Worm (Caenorhabditis elegans) whole organism, midembryonic: ENCODE measurements around the gene Y51H4A.938.
"Not testable (repeated sequence)": the region's sequence is repeated elsewhere in the genome, so short reads cannot be mapped to it uniquely, and the experiment has no call there.

ENCODE experiments used
- T22C8.4 ChIP-seq: fragments of 200-800 bp; sonication (Bioruptor generic); IDR thresholded peaks from 2 replicates; pipeline ENCODE4 v1.3.6; 2022; ENCODE audit warnings: missing genetic modification characterization, missing compliant biosample characterization
- klf-2 ChIP-seq: fragments of 200-800 bp; sonication (Bioruptor generic); conservative IDR thresholded peaks from 2 replicates; pipeline ENCODE4 v1.3.6; 2022; ENCODE audit warnings: missing genetic modification reagents, missing genetic modification characterization, missing compliant biosample characterization
- tab-1 ChIP-seq: fragments of 200-800 bp; sonication (Bioruptor generic); IDR thresholded peaks from 2 replicates; pipeline ENCODE4 v1.3.6; 2022; ENCODE audit warnings: missing genetic modification characterization, missing compliant biosample characterization
- ztf-29 ChIP-seq: fragments of 200-800 bp; sonication (Bioruptor generic); IDR thresholded peaks from 2 replicates; pipeline ENCODE4 v1.3.6; 2022; ENCODE audit warnings: missing genetic modification reagents, missing genetic modification characterization, missing compliant biosample characterization

DNA sequence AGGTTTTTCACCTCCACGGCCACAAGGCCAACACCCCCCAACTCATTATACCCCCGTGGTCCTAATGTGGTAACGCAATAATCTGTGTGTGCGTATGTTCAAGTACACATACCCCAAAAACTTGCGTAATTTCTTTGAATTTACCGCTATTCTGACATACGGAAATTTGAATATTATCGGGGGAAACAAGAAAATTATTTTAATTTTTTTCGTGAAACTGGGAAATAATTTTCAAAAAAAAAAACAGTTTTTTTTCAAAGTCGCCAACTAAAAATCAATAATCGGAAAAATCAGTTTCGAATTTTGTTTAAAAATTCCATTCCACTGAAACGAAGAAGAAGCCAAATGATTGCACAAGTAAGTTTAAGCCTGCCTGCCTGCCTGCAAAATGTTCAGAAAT, at the start of gene Y51H4A.938:
- not testable (repeated sequence) for TF ChIP-seq T22C8.4 (GFP tag; lab: Robert Waterston, UW); tab-1 (GFP tag; lab: Robert Waterston, UW); klf-2; ztf-29
